Worm (Caenorhabditis elegans) whole organism, L1 larva: ENCODE measurements around the gene ckb-1.

Experiments
- blmp-1 ChIP-seq: fragments of 150-350 bp; optimal IDR thresholded peaks from 2 replicates; lab custom pipeline; 2014; ENCODE audit warnings: missing biosample characterization, missing genetic modification characterization
- elt-2 ChIP-seq: sonication (generic microtip); optimal IDR thresholded peaks from 2 replicates; lab custom pipeline; 2016; ENCODE audit warnings: missing genetic modification characterization, mild to moderate bottlenecking, inconsistent platforms, missing compliant biosample characterization, missing genetic modification reagents
- fkh-10 ChIP-seq: sonication (generic microtip); optimal IDR thresholded peaks from 2 replicates; lab custom pipeline; 2017; ENCODE audit warnings: missing biosample characterization, missing genetic modification reagents, missing genetic modification characterization
- fkh-4 ChIP-seq: sonication (generic microtip); optimal IDR thresholded peaks from 2 replicates; lab custom pipeline; 2016; ENCODE audit warnings: missing compliant biosample characterization, missing genetic modification characterization, borderline replicate concordance
- lin-14 ChIP-seq: fragments of 200-800 bp; sonication (Bioruptor generic); optimal IDR thresholded peaks from 2 replicates; lab custom pipeline; 2018; ENCODE audit warnings: mild to moderate bottlenecking, missing genetic modification characterization, moderate library complexity, missing compliant biosample characterization
- lin-15B ChIP-seq: fragments of 150-350 bp; sonication (generic microtip); optimal IDR thresholded peaks from 3 replicates; lab custom pipeline; 2014; ENCODE audit warnings: missing biosample characterization, missing genetic modification characterization
- mep-1 ChIP-seq: fragments of 150-350 bp; optimal IDR thresholded peaks from 2 replicates; lab custom pipeline; 2014; ENCODE audit warnings: missing biosample characterization, missing genetic modification characterization
- nhr-76 ChIP-seq: sonication (generic microtip); optimal IDR thresholded peaks from 2 replicates; lab custom pipeline; 2017; ENCODE audit warnings: missing biosample characterization, missing genetic modification characterization
- nhr-77 ChIP-seq: fragments of 150-350 bp; optimal IDR thresholded peaks from 2 replicates; lab custom pipeline; 2014; ENCODE audit warnings: missing biosample characterization, missing genetic modification characterization
- pag-3 ChIP-seq: sonication (generic microtip); optimal IDR thresholded peaks from 2 replicates; lab custom pipeline; 2017; ENCODE audit warnings: missing genetic modification characterization, mild to moderate bottlenecking, missing compliant biosample characterization, antibody characterized with exemption, borderline replicate concordance; ENCODE audit not compliant: insufficient read depth
- sptf-1 ChIP-seq: fragments of 150-350 bp; optimal IDR thresholded peaks from 2 replicates; lab custom pipeline; 2014; ENCODE audit warnings: missing biosample characterization, missing genetic modification characterization
- sup-37 ChIP-seq: fragments of 200-800 bp; sonication (Bioruptor generic); optimal IDR thresholded peaks from 2 replicates; lab custom pipeline; 2018; ENCODE audit warnings: mild to moderate bottlenecking, missing genetic modification characterization, missing compliant biosample characterization
- ztf-4 ChIP-seq: fragments of 150-350 bp; optimal IDR thresholded peaks from 2 replicates; lab custom pipeline; 2014; ENCODE audit warnings: missing biosample characterization, missing genetic modification characterization

- TF ChIP-seq elt-2 (no peak), nhr-76 (no peak), ztf-4 (tag; lab: Kevin White, UChicago) (no peak), sup-37 (no peak), fkh-10 (GFP tag; lab: Kevin White, UChicago) (no peak), fkh-4 (no peak), nhr-77 (tag; lab: Kevin White, UChicago) (no peak), blmp-1 (no peak), lin-14 (no peak), pag-3 (tag; lab: Kevin White, UChicago) (no peak), mep-1 (tag; lab: Kevin White, UChicago) (no peak), lin-15B (no peak), sptf-1 (no peak)
Measured at ce11 chrIII:4323859-4324258, 41.2 kb upstream of the ckb-1 start, which contains the start of gene H38K22.9.
